Worm (Caenorhabditis elegans) whole organism, young adult: ENCODE data around the gene pmp-2.

ENCODE experiments used
- B0019.2 ChIP-seq: fragments of 200-800 bp; sonication (Bioruptor generic); conservative IDR thresholded peaks from 2 replicates; pipeline ENCODE4 v1.3.6; 2022; ENCODE audit warnings: missing genetic modification reagents, missing genetic modification characterization, missing compliant biosample characterization
- B0261.1 ChIP-seq: sonication (generic microtip); optimal IDR thresholded peaks from 2 replicates; lab custom pipeline; 2016; ENCODE audit warnings: mild to moderate bottlenecking, missing genetic modification characterization, moderate library complexity, missing compliant biosample characterization
- F22D6.2 ChIP-seq: sonication (generic microtip); optimal IDR thresholded peaks from 2 replicates; lab custom pipeline; 2016; ENCODE audit warnings: mild to moderate bottlenecking, missing genetic modification characterization, missing compliant biosample characterization
- F57A8.1 ChIP-seq: fragments of 200-800 bp; sonication (Bioruptor generic); optimal IDR thresholded peaks from 2 replicates; lab custom pipeline; 2018; ENCODE audit warnings: mild to moderate bottlenecking, missing genetic modification characterization, moderate library complexity, missing compliant biosample characterization
- F57C9.4 ChIP-seq: sonication (generic microtip); optimal IDR thresholded peaks from 2 replicates; lab custom pipeline; 2017; ENCODE audit warnings: mild to moderate bottlenecking, missing genetic modification characterization, missing compliant biosample characterization
- K11D2.4 ChIP-seq: fragments of 200-800 bp; sonication (Bioruptor generic); IDR thresholded peaks from 2 replicates; pipeline ENCODE4 v1.3.6; 2022; ENCODE audit warnings: missing genetic modification reagents, missing genetic modification characterization, missing compliant biosample characterization
- Y53F4B.3 ChIP-seq: fragments of 200-800 bp; sonication (Bioruptor generic); IDR thresholded peaks from 2 replicates; pipeline ENCODE4 v1.3.6; 2022; ENCODE audit warnings: missing genetic modification reagents, missing genetic modification characterization, missing compliant biosample characterization
- Y79H2A.3 ChIP-seq: fragments of 200-800 bp; sonication (Bioruptor generic); conservative IDR thresholded peaks from 2 replicates; pipeline ENCODE4 v1.3.6; 2022; ENCODE audit warnings: missing genetic modification reagents, missing genetic modification characterization, missing compliant biosample characterization
- ama-1 ChIP-seq, 3 experiments: fragments of 150-350 bp in 1 of 3; sonication (generic microtip) in 2 of 3; optimal IDR thresholded peaks; 2 replicates each; lab custom pipeline; 2014 to 2018; ENCODE audit warnings: missing biosample characterization in 2 of 3, missing genetic modification characterization in 2 of 3, missing genetic modification reagents in 2 of 3
- attf-5 ChIP-seq: fragments of 200-800 bp; sonication (Bioruptor generic); optimal IDR thresholded peaks from 2 replicates; lab custom pipeline; 2018; ENCODE audit warnings: mild to moderate bottlenecking, missing genetic modification characterization, missing compliant biosample characterization
- cebp-1 ChIP-seq, 2 experiments: fragments of 200-800 bp in 1 of 2; sonication (Bioruptor generic) in 1 of 2; sonication (generic microtip) in 1 of 2; IDR thresholded peaks in 1 of 2; optimal IDR thresholded peaks in 1 of 2; 2 replicates each; pipeline versions ENCODE4 v1.3.6 to Lab custom; 2017 to 2022; ENCODE audit warnings: missing compliant biosample characterization in 2 of 2, missing genetic modification characterization in 2 of 2, mild to moderate bottlenecking in 1 of 2, missing genetic modification reagents in 1 of 2, moderate library complexity in 1 of 2
- ceh-27 ChIP-seq: fragments of 200-800 bp; sonication (Bioruptor generic); optimal IDR thresholded peaks from 2 replicates; lab custom pipeline; 2018; ENCODE audit warnings: mild to moderate bottlenecking, missing genetic modification characterization, moderate library complexity, missing compliant biosample characterization
- ceh-79 ChIP-seq: sonication (generic microtip); optimal IDR thresholded peaks from 2 replicates; lab custom pipeline; 2017; ENCODE audit warnings: mild to moderate bottlenecking, missing genetic modification characterization, missing compliant biosample characterization
- die-1 ChIP-seq: sonication (generic microtip); optimal IDR thresholded peaks from 2 replicates; lab custom pipeline; 2016; ENCODE audit warnings: missing genotype, mild to moderate bottlenecking, missing genetic modification characterization, missing compliant biosample characterization
- hmg-1.2 ChIP-seq: fragments of 200-800 bp; sonication (Bioruptor generic); IDR thresholded peaks from 2 replicates; pipeline ENCODE4 v1.3.6; 2022; ENCODE audit warnings: missing genetic modification reagents, missing genetic modification characterization, missing compliant biosample characterization
- hmg-20 ChIP-seq: fragments of 200-800 bp; sonication (Bioruptor generic); IDR thresholded peaks from 2 replicates; pipeline ENCODE4 v1.3.6; 2022; ENCODE audit warnings: missing genetic modification reagents, missing genetic modification characterization, missing compliant biosample characterization
- hsf-1 ChIP-seq: fragments of 200-800 bp; sonication (Bioruptor generic); IDR thresholded peaks from 2 replicates; pipeline ENCODE4 v1.3.6; 2022; ENCODE audit warnings: missing genetic modification reagents, missing genetic modification characterization, missing compliant biosample characterization
- lag-1 ChIP-seq: fragments of 200-800 bp; sonication (Bioruptor generic); IDR thresholded peaks from 2 replicates; pipeline ENCODE4 v1.3.6; 2022; ENCODE audit warnings: missing genetic modification reagents, missing genetic modification characterization, missing compliant biosample characterization
- lin-26 ChIP-seq: fragments of 200-800 bp; sonication (Bioruptor generic); IDR thresholded peaks from 2 replicates; pipeline ENCODE4 v1.3.6; 2022; ENCODE audit warnings: missing genetic modification reagents, missing genetic modification characterization, missing compliant biosample characterization
- lin-35 ChIP-seq, 3 experiments: fragments of 150-350 bp in 2 of 3; sonication (generic microtip) in 1 of 3; optimal IDR thresholded peaks; 2 replicates each; lab custom pipeline; 2014 to 2018; ENCODE audit warnings: missing biosample characterization in 3 of 3, missing genetic modification characterization in 3 of 3, missing genetic modification reagents in 3 of 3
- lir-1 ChIP-seq: fragments of 200-800 bp; sonication (Bioruptor generic); conservative IDR thresholded peaks from 2 replicates; pipeline ENCODE4 v1.3.6; 2022; ENCODE audit warnings: missing genetic modification reagents, missing genetic modification characterization, missing compliant biosample characterization
- madf-3 ChIP-seq: fragments of 200-800 bp; sonication (Bioruptor generic); IDR thresholded peaks from 2 replicates; pipeline ENCODE4 v1.3.6; 2022; ENCODE audit warnings: missing genetic modification reagents, missing genetic modification characterization, missing compliant biosample characterization
- mel-28 ChIP-seq: sonication (generic microtip); optimal IDR thresholded peaks from 2 replicates; lab custom pipeline; 2016; ENCODE audit warnings: borderline replicate concordance, mild to moderate bottlenecking, missing genetic modification characterization, missing compliant biosample characterization
- nfyb-1 ChIP-seq: fragments of 200-800 bp; sonication (Bioruptor generic); IDR thresholded peaks from 2 replicates; pipeline ENCODE4 v1.3.6; 2022; ENCODE audit warnings: missing genetic modification reagents, missing genetic modification characterization, missing compliant biosample characterization
- nhr-80 ChIP-seq: sonication (generic microtip); optimal IDR thresholded peaks from 2 replicates; lab custom pipeline; 2016; ENCODE audit warnings: missing genetic modification characterization, missing compliant biosample characterization
- nhr-90 ChIP-seq: sonication (generic microtip); optimal IDR thresholded peaks from 2 replicates; lab custom pipeline; 2016; ENCODE audit warnings: missing genotype, mild to moderate bottlenecking, missing genetic modification characterization, missing compliant biosample characterization
- pbrm-1 ChIP-seq: fragments of 200-800 bp; sonication (Bioruptor generic); IDR thresholded peaks from 2 replicates; pipeline ENCODE4 v1.3.6; 2022; ENCODE audit warnings: missing genetic modification reagents, missing genetic modification characterization, missing compliant biosample characterization
- snpc-1.3 ChIP-seq: sonication (generic microtip); optimal IDR thresholded peaks from 2 replicates; lab custom pipeline; 2017; ENCODE audit warnings: missing genetic modification characterization, mild to moderate bottlenecking, missing compliant biosample characterization, antibody characterized with exemption, moderate library complexity, missing genotype, missing genetic modification reagents; ENCODE audit not compliant: insufficient read depth
- tlf-1 ChIP-seq: fragments of 200-800 bp; sonication (Bioruptor generic); optimal IDR thresholded peaks from 2 replicates; lab custom pipeline; 2018; ENCODE audit warnings: mild to moderate bottlenecking, missing genetic modification characterization, missing compliant biosample characterization
- xnd-1 ChIP-seq: sonication (generic microtip); optimal IDR thresholded peaks from 2 replicates; lab custom pipeline; 2016; ENCODE audit warnings: missing genotype, missing genetic modification reagents, missing genetic modification characterization, missing compliant biosample characterization
- ztf-6 ChIP-seq: fragments of 200-800 bp; sonication (Bioruptor generic); IDR thresholded peaks from 2 replicates; pipeline ENCODE4 v1.3.6; 2022; ENCODE audit warnings: missing genetic modification reagents, missing genetic modification characterization, missing compliant biosample characterization

pmp-2 gene

ce11 chrII:6932978-6933377, 45.4 kb upstream of the pmp-2 start:
- TF ChIP-seq nhr-80 (tag; lab: Kevin White, UChicago) = peak; percentile 11
- no peak for TF ChIP-seq lag-1 (GFP tag; lab: Robert Waterston, UW)
- TF ChIP-seq, all 124 proteins: peak for 1

- no peak for TF ChIP-seq lin-26 (GFP tag; lab: Robert Waterston, UW)
- TF ChIP-seq lir-1 (GFP tag; lab: Robert Waterston, UW) = no peak
- no peak for TF ChIP-seq lin-35 (GFP tag; optimal IDR thresholded peaks at IDR 0.05; lab: Kevin White, UChicago)
- no peak for TF ChIP-seq Y53F4B.3
- no peak for TF ChIP-seq Y79H2A.3 (GFP tag; lab: Robert Waterston, UW)
- TF ChIP-seq B0261.1 (tag; lab: Kevin White, UChicago) = no peak
- no peak for TF ChIP-seq ama-1 (optimal IDR thresholded peaks at IDR 0.05; lab: Kevin White, UChicago)
- no peak for TF ChIP-seq ama-1 (GFP tag; optimal IDR thresholded peaks at IDR 0.05; lab: Kevin White, UChicago)
- no peak for TF ChIP-seq nfyb-1 (GFP tag; lab: Robert Waterston, UW)
- no peak for TF ChIP-seq die-1
- TF ChIP-seq B0019.2 (GFP tag; lab: Robert Waterston, UW) = no peak
- no peak for TF ChIP-seq mel-28 (tag; lab: Kevin White, UChicago)
- no peak for TF ChIP-seq snpc-1.3 (tag; lab: Kevin White, UChicago)
- no peak for TF ChIP-seq cebp-1 (GFP tag; IDR thresholded peaks at IDR 0.05; lab: Robert Waterston, UW)
- peak; percentile 61 for TF ChIP-seq cebp-1 (tag; optimal IDR thresholded peaks at IDR 0.05; lab: Kevin White, UChicago)
- TF ChIP-seq hmg-1.2 = peak; percentile 17; the same call in 1 of the 2 replicates
- no peak for TF ChIP-seq ztf-6 (GFP tag; lab: Robert Waterston, UW)
- no peak for TF ChIP-seq ceh-79 (tag; lab: Kevin White, UChicago)
- TF ChIP-seq tlf-1 (GFP tag; lab: Kevin White, UChicago) = no peak
- no peak for TF ChIP-seq xnd-1
- TF ChIP-seq nhr-80 (tag; lab: Kevin White, UChicago) = peak; percentile 10
Observed at ce11 chrII:6930072-6930471, 42.5 kb upstream of the pmp-2 start.

ce11 chrII:6928416-6928815, 40.8 kb upstream of the pmp-2 start, which contains the start of gene flcn-1:
flcn-1 (plus strand) TSS chrII:6928763.
- TF ChIP-seq F57C9.4 = no peak
- no peak for TF ChIP-seq cebp-1 (GFP tag; IDR thresholded peaks at IDR 0.05; lab: Robert Waterston, UW)
- TF ChIP-seq cebp-1 (tag; optimal IDR thresholded peaks at IDR 0.05; lab: Kevin White, UChicago) = peak; percentile 38
- no peak for TF ChIP-seq hsf-1 (GFP tag; lab: Robert Waterston, UW)
- peak; percentile 25; the same call in 1 of the 2 replicates for TF ChIP-seq nfyb-1 (GFP tag; lab: Robert Waterston, UW)
- peak; percentile 22 for TF ChIP-seq attf-5 (GFP tag; lab: Kevin White, UChicago)
- no peak for TF ChIP-seq hmg-20
- TF ChIP-seq ceh-27 (GFP tag; lab: Kevin White, UChicago) = peak; percentile 17
- no peak for TF ChIP-seq Y79H2A.3 (GFP tag; lab: Robert Waterston, UW)
- peak in 1 of 3 experiments; percentile 44 for TF ChIP-seq lin-35 (GFP tag; optimal IDR thresholded peaks at IDR 0.05; lab: Kevin White, UChicago)
- TF ChIP-seq hmg-1.2 = peak; percentile 62; the same call in 1 of the 2 replicates
- peak; percentile 2 for TF ChIP-seq nhr-80 (tag; lab: Kevin White, UChicago)
- no peak for TF ChIP-seq pbrm-1 (GFP tag; lab: Robert Waterston, UW)
- TF ChIP-seq F22D6.2 (tag; lab: Kevin White, UChicago) = no peak
- no peak for TF ChIP-seq F57A8.1 (GFP tag; lab: Kevin White, UChicago)
- TF ChIP-seq K11D2.4 = no peak
- no peak for TF ChIP-seq nhr-90 (tag; lab: Kevin White, UChicago)
- TF ChIP-seq madf-3 (GFP tag; lab: Robert Waterston, UW) = no peak

- TF ChIP-seq xnd-1 (no peak), nhr-80 (tag; lab: Kevin White, UChicago) (peak; percentile 43)
Observed at ce11 chrII:6927603-6928002, 40.0 kb upstream of the pmp-2 start, which contains the start of gene F22D3.4. F22D3.4 (minus strand) TSS chrII:6927603.
